Fruit fly (Drosophila melanogaster) whole organism, embryonic: ENCODE data around the gene CG14650.
A peak's percentile ranks its signal among the peaks of the same experiment; 100 is the strongest.

ENCODE experiments used
- CG11247 ChIP-seq: fragments of 200-800 bp; sonication (Bioruptor generic); IDR thresholded peaks from 2 replicates; pipeline ENCODE4 v1.3.6; 2022; ENCODE audit warnings: missing biosample characterization, missing genetic modification characterization
- CG14050 ChIP-seq: fragments of 200-800 bp; sonication (Bioruptor generic); IDR thresholded peaks from 3 replicates; pipeline ENCODE4 v1.3.6; 2022; ENCODE audit warnings: missing biosample characterization, missing genetic modification characterization
- CG1529 ChIP-seq: fragments of 200-800 bp; sonication (Bioruptor generic); optimal IDR thresholded peaks from 3 replicates; lab custom pipeline; 2018; ENCODE audit warnings: missing biosample characterization, missing genetic modification characterization
- CG1647 ChIP-seq: fragments of 200-800 bp; sonication (Bioruptor generic); optimal IDR thresholded peaks from 3 replicates; lab custom pipeline; 2016; ENCODE audit warnings: missing biosample characterization, missing genetic modification characterization
- CG1832 ChIP-seq: fragments of 200-800 bp; sonication (Bioruptor generic); optimal IDR thresholded peaks from 2 replicates; lab custom pipeline; 2017; ENCODE audit warnings: missing biosample characterization, mild to moderate bottlenecking, missing genetic modification characterization, inconsistent platforms
- CG18764 ChIP-seq: fragments of 200-800 bp; sonication (Bioruptor generic); optimal IDR thresholded peaks from 3 replicates; lab custom pipeline; 2016; ENCODE audit warnings: missing biosample characterization, missing genetic modification characterization
- CG30431 ChIP-seq: fragments of 200-800 bp; sonication (Bioruptor generic); optimal IDR thresholded peaks from 2 replicates; lab custom pipeline; 2017; ENCODE audit warnings: missing biosample characterization, missing genetic modification characterization
- CG32767 ChIP-seq: fragments of 200-800 bp; sonication (Bioruptor generic); IDR thresholded peaks from 2 replicates; pipeline ENCODE4 v1.3.6; 2022; ENCODE audit warnings: missing biosample characterization, missing genetic modification characterization
- CG32772 ChIP-seq: fragments of 200-800 bp; sonication (Bioruptor generic); IDR thresholded peaks from 2 replicates; pipeline ENCODE4 v1.3.6; 2022; ENCODE audit warnings: missing biosample characterization, missing genetic modification characterization
- CG4424 ChIP-seq: fragments of 200-800 bp; sonication (Bioruptor generic); optimal IDR thresholded peaks from 3 replicates; lab custom pipeline; 2016; ENCODE audit warnings: missing biosample characterization, missing genetic modification characterization
- CG7271 ChIP-seq: fragments of 200-800 bp; sonication (Bioruptor generic); optimal IDR thresholded peaks from 2 replicates; lab custom pipeline; 2018; ENCODE audit warnings: missing biosample characterization, mild to moderate bottlenecking, missing genetic modification characterization, moderate library complexity
- CG9876 ChIP-seq: fragments of 200-800 bp; sonication (Bioruptor generic); optimal IDR thresholded peaks from 2 replicates; lab custom pipeline; 2016; ENCODE audit warnings: missing biosample characterization, missing genetic modification characterization
- Chrac-16 ChIP-seq: fragments of 200-800 bp; sonication (Bioruptor generic); optimal IDR thresholded peaks from 3 replicates; lab custom pipeline; 2016; ENCODE audit warnings: missing biosample characterization, missing genetic modification characterization
- CoRest ChIP-seq: fragments of 200-800 bp; sonication (Bioruptor generic); optimal IDR thresholded peaks from 3 replicates; lab custom pipeline; 2018; ENCODE audit warnings: missing biosample characterization, mild to moderate bottlenecking, missing genetic modification characterization, moderate library complexity
- D ChIP-seq, 2 experiments: fragments of 200-800 bp in 1 of 2; fragments of >200 bp in 1 of 2; sonication (Bioruptor generic) in 1 of 2; optimal IDR thresholded peaks; 2 replicates in 1 of 2; 3 replicates in 1 of 2; lab custom pipeline; 2017; ENCODE audit warnings: mild to moderate bottlenecking in 1 of 2, missing biosample characterization in 1 of 2, missing genetic modification characterization in 1 of 2, missing genetic modification reagents in 1 of 2
- D19A ChIP-seq: fragments of 200-800 bp; optimal IDR thresholded peaks from 3 replicates; lab custom pipeline; 2019; ENCODE audit warnings: missing biosample characterization, mild to moderate bottlenecking, missing genetic modification characterization, moderate library complexity
- Dbx ChIP-seq: fragments of 200-800 bp; sonication (Bioruptor generic); IDR thresholded peaks from 3 replicates; pipeline ENCODE4 v1.3.6; 2022; ENCODE audit warnings: missing biosample characterization, missing genetic modification characterization
- Dip2 ChIP-seq: fragments of 200-800 bp; sonication (Bioruptor generic); IDR thresholded peaks from 2 replicates; pipeline ENCODE4 v1.3.6; 2022; ENCODE audit warnings: missing biosample characterization, missing genetic modification characterization
- Doc3 ChIP-seq: fragments of 200-800 bp; sonication (Bioruptor generic); IDR thresholded peaks from 3 replicates; pipeline ENCODE4 v1.3.6; 2022; ENCODE audit warnings: missing biosample characterization, missing genetic modification characterization; ENCODE audit not compliant: partially characterized antibody
- Ets65A ChIP-seq: fragments of 200-800 bp; sonication (Bioruptor generic); peaks from one replicate; lab custom pipeline; 2016; ENCODE audit warnings: missing biosample characterization, missing genetic modification characterization
- HLH4C ChIP-seq: fragments of 200-800 bp; sonication (Bioruptor generic); IDR thresholded peaks from 3 replicates; pipeline ENCODE4 v1.3.6; 2022; ENCODE audit warnings: missing biosample characterization, missing genetic modification characterization; ENCODE audit not compliant: partially characterized antibody
- Jarid2 ChIP-seq: fragments of 200-800 bp; sonication (Bioruptor generic); optimal IDR thresholded peaks from 3 replicates; lab custom pipeline; 2017; ENCODE audit warnings: mild to moderate bottlenecking, missing biosample characterization, missing genetic modification reagents, missing genetic modification characterization
- Lhr ChIP-seq: fragments of 200-800 bp; sonication (Bioruptor generic); optimal IDR thresholded peaks from 3 replicates; lab custom pipeline; 2017; ENCODE audit warnings: mild to moderate bottlenecking, missing biosample characterization, missing genetic modification reagents, missing genetic modification characterization
- Max ChIP-seq: fragments of 200-800 bp; sonication (Bioruptor generic); optimal IDR thresholded peaks from 2 replicates; lab custom pipeline; 2016; ENCODE audit warnings: missing biosample characterization, mild to moderate bottlenecking, missing genetic modification characterization
- Med ChIP-seq: fragments of 200-800 bp; sonication (Bioruptor generic); peaks from one replicate; lab custom pipeline; 2016; ENCODE audit warnings: missing biosample characterization, missing genetic modification characterization, mild to moderate bottlenecking, inconsistent platforms, moderate library complexity
- NFAT ChIP-seq: fragments of 200-800 bp; sonication (Bioruptor generic); IDR thresholded peaks from 2 replicates; pipeline ENCODE4 v1.3.6; 2022; ENCODE audit warnings: missing biosample characterization, missing genetic modification characterization
- Oaz ChIP-seq: fragments of 200-800 bp; sonication (Bioruptor generic); IDR thresholded peaks from 2 replicates; pipeline ENCODE4 v1.3.6; 2022; ENCODE audit warnings: missing biosample characterization, missing genetic modification characterization
- amos ChIP-seq: fragments of 200-800 bp; sonication (Bioruptor generic); IDR thresholded peaks from 2 replicates; pipeline ENCODE4 v1.3.6; 2022; ENCODE audit warnings: missing biosample characterization, missing genetic modification characterization; ENCODE audit not compliant: partially characterized antibody
- ato ChIP-seq: fragments of 200-800 bp; sonication (Bioruptor generic); IDR thresholded peaks from 2 replicates; pipeline ENCODE4 v1.3.6; 2022; ENCODE audit warnings: missing biosample characterization, missing genetic modification characterization; ENCODE audit not compliant: partially characterized antibody
- caup ChIP-seq: fragments of 200-800 bp; sonication (Bioruptor generic); optimal IDR thresholded peaks from 3 replicates; lab custom pipeline; 2017; ENCODE audit warnings: missing biosample characterization, mild to moderate bottlenecking, missing genetic modification characterization, moderate library complexity; ENCODE audit not compliant: severe bottlenecking
- danr ChIP-seq: fragments of 200-800 bp; sonication (Bioruptor generic); IDR thresholded peaks from 2 replicates; pipeline ENCODE4 v1.3.6; 2022; ENCODE audit warnings: missing biosample characterization, missing genetic modification characterization
- dati ChIP-seq: fragments of 200-800 bp; sonication (Bioruptor generic); IDR thresholded peaks from 2 replicates; pipeline ENCODE4 v1.3.6; 2022; ENCODE audit warnings: missing biosample characterization, missing genetic modification characterization
- dysf ChIP-seq: fragments of 200-800 bp; sonication (Bioruptor generic); IDR thresholded peaks from 3 replicates; pipeline ENCODE4 v1.3.6; 2022; ENCODE audit warnings: missing biosample characterization, missing genetic modification characterization
- inv ChIP-seq: fragments of 200-800 bp; sonication (Bioruptor generic); IDR thresholded peaks from 2 replicates; pipeline ENCODE4 v1.3.6; 2022; ENCODE audit warnings: missing biosample characterization, missing genetic modification characterization; ENCODE audit not compliant: partially characterized antibody
- kay ChIP-seq: fragments of 200-800 bp; sonication (Bioruptor generic); optimal IDR thresholded peaks from 2 replicates; lab custom pipeline; 2016; ENCODE audit warnings: missing biosample characterization, missing genetic modification characterization
- ken ChIP-seq: fragments of 200-800 bp; sonication (Bioruptor generic); IDR thresholded peaks from 3 replicates; pipeline ENCODE4 v1.3.6; 2022; ENCODE audit warnings: missing biosample characterization, missing genetic modification characterization
- lbe ChIP-seq: fragments of 200-800 bp; sonication (Bioruptor generic); optimal IDR thresholded peaks from 2 replicates; lab custom pipeline; 2016; ENCODE audit warnings: missing biosample characterization, mild to moderate bottlenecking, missing genetic modification characterization
- lov ChIP-seq, 2 experiments: fragments of 200-800 bp in 1 of 2; fragments of >200 bp in 1 of 2; sonication (Bioruptor generic) in 1 of 2; IDR thresholded peaks in 1 of 2; optimal IDR thresholded peaks in 1 of 2; 2 replicates in 1 of 2; 3 replicates in 1 of 2; pipeline versions ENCODE4 v1.3.6 to Lab custom; 2017 to 2022; ENCODE audit warnings: missing biosample characterization in 1 of 2, missing genetic modification characterization in 1 of 2
- pho ChIP-seq: fragments of 200-800 bp; sonication (Bioruptor generic); optimal IDR thresholded peaks from 2 replicates; lab custom pipeline; 2016; ENCODE audit warnings: missing biosample characterization, missing genetic modification characterization
- phol ChIP-seq: fragments of 200-800 bp; sonication (Bioruptor generic); optimal IDR thresholded peaks from 3 replicates; lab custom pipeline; 2018; ENCODE audit warnings: missing biosample characterization, mild to moderate bottlenecking, missing genetic modification characterization, moderate library complexity
- run ChIP-seq: fragments of 200-800 bp; sonication (Bioruptor generic); optimal IDR thresholded peaks from 3 replicates; lab custom pipeline; 2018; ENCODE audit warnings: missing biosample characterization, mild to moderate bottlenecking, missing genetic modification characterization
- sc ChIP-seq, 3 experiments: fragments of >200 bp in 2 of 3; fragments of 200-800 bp in 1 of 3; sonication (Bioruptor generic) in 1 of 3; optimal IDR thresholded peaks; 2 replicates in 2 of 3; 3 replicates in 1 of 3; lab custom pipeline; 2017; ENCODE audit warnings: mild to moderate bottlenecking in 1 of 3, missing biosample characterization in 1 of 3, missing genetic modification characterization in 1 of 3, missing genetic modification reagents in 1 of 3
- sob ChIP-seq: fragments of 200-800 bp; sonication (Bioruptor generic); IDR thresholded peaks from 2 replicates; pipeline ENCODE4 v1.3.6; 2022; ENCODE audit warnings: missing biosample characterization, missing genetic modification characterization
- ssp ChIP-seq: fragments of 200-800 bp; sonication (Bioruptor generic); IDR thresholded peaks from 2 replicates; pipeline ENCODE4 v1.3.6; 2022; ENCODE audit warnings: missing biosample characterization, missing genetic modification characterization
- tgo ChIP-seq: fragments of 200-800 bp; sonication (Bioruptor generic); IDR thresholded peaks from 3 replicates; pipeline ENCODE4 v1.3.6; 2022; ENCODE audit warnings: missing biosample characterization, missing genetic modification characterization
- tna ChIP-seq: fragments of 200-800 bp; sonication (Bioruptor generic); IDR thresholded peaks from 2 replicates; pipeline ENCODE4 v1.3.6; 2022; ENCODE audit warnings: missing biosample characterization, missing genetic modification characterization; ENCODE audit not compliant: partially characterized antibody
- trem ChIP-seq: fragments of 200-800 bp; optimal IDR thresholded peaks from 3 replicates; lab custom pipeline; 2019; ENCODE audit warnings: missing biosample characterization, mild to moderate bottlenecking, missing genetic modification characterization, moderate library complexity

CG14650 gene

DNA sequence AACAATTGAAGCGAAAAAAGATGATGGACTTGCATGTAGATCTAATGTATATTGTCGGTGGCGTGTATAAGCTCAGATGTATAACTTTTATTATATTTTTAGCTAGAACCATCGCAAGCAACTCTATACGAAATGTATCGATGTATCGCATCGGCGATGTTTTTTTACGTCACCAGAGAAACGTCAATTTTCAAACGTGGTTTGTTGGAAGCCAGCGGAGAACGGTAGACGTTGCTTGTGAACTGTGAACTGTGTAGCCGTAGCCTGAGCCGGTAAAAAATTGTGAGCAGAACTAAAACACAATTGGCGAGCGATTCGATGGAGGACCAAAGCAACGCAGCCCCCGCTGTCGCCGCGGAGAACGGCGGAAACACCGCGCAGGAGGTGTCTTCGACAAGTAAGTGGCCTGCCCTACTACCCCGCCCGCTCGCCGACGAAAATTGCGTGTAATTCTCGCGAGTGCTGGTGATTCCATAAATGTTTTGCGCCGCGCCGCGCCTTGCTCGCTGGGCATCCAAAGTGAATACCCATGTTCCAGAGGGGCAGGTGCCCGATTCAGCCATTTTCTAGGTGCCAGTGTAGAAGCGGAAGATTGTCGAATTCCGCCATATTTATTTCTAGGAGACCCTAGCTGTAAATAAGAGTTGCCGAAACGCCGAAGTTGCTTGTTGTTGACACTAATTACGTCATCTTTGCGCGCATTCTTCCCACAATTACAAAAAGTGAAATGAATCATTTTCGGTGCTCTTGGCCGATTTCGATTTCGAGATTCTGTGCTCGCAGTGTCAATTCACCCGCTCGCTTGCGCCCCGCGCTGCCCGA lies 34.1 kb upstream of the CG14650 start, which contains the start of gene lost (continued):
- TF ChIP-seq CG11247 (no peak), CG1832 (GFP tag; lab: Kevin White, UChicago) (no peak), ken (peak; percentile 47; the same call in 1 of the 3 replicates), sc (optimal IDR thresholded peaks at IDR 0.05; lab: Kevin White, UChicago) (no peak), sc (GFP tag; optimal IDR thresholded peaks at IDR 0.05; lab: Kevin White, UChicago) (no peak), CG1647 (GFP tag; lab: Kevin White, UChicago) (no peak), CG14050 (no peak), caup (GFP tag; lab: Kevin White, UChicago) (peak; percentile 44), Med (GFP tag; lab: Kevin White, UChicago) (peak; percentile 87), tgo (GFP tag; lab: Robert Waterston, UW) (no peak), Oaz (GFP tag; lab: Robert Waterston, UW) (no peak), tna (peak; percentile 96), Lhr (GFP tag; lab: Kevin White, UChicago) (peak; percentile 70), kay (GFP tag; lab: Kevin White, UChicago) (no peak), trem (tag; lab: Kevin White, UChicago) (peak; percentile 66), CG9876 (GFP tag; lab: Kevin White, UChicago) (no peak), CG4424 (GFP tag; lab: Kevin White, UChicago) (no peak), Chrac-16 (no peak), Ets65A (GFP tag; lab: Kevin White, UChicago) (peak; percentile 71), inv (GFP tag; lab: Robert Waterston, UW) (peak; percentile 99), HLH4C (GFP tag; lab: Robert Waterston, UW) (peak; percentile 96), CG32767 (no peak), lbe (GFP tag; lab: Kevin White, UChicago) (peak; percentile 61), Dbx (GFP tag; lab: Robert Waterston, UW) (peak; percentile 49; the same call in 2 of the 3 replicates), Dip2 (GFP tag; lab: Robert Waterston, UW) (no peak), CG7271 (peak; percentile 28), Max (GFP tag; lab: Kevin White, UChicago) (peak; percentile 47), dati (no peak), pho (GFP tag; lab: Kevin White, UChicago) (peak; percentile 45), amos (GFP tag; lab: Robert Waterston, UW) (peak; percentile 99), sob (GFP tag; lab: Robert Waterston, UW) (peak; percentile 61), CG30431 (GFP tag; lab: Kevin White, UChicago) (no peak), CG32772 (GFP tag; lab: Robert Waterston, UW) (0 out of 2 replicates have a peak, but pooled peaks have one; percentile 18), NFAT (GFP tag; lab: Robert Waterston, UW) (peak; percentile 75), ssp (GFP tag; lab: Robert Waterston, UW) (peak; percentile 89), phol (peak; percentile 86), run (tag; lab: Kevin White, UChicago) (no peak), Jarid2 (GFP tag; lab: Kevin White, UChicago) (no peak), dysf (peak; percentile 26; the same call in 1 of the 3 replicates), ato (GFP tag; lab: Robert Waterston, UW) (peak; percentile 96), Doc3 (GFP tag; lab: Robert Waterston, UW) (peak; percentile 95), D19A (tag; lab: Kevin White, UChicago) (peak; percentile 3), CoRest (peak; percentile 55), lov (optimal IDR thresholded peaks at IDR 0.05; lab: Kevin White, UChicago) (no peak), lov (GFP tag; IDR thresholded peaks at IDR 0.05; lab: Robert Waterston, UW) (no peak), CG18764 (GFP tag; lab: Kevin White, UChicago) (no peak), D (optimal IDR thresholded peaks at IDR 0.05; lab: Kevin White, UChicago) (no peak), D (GFP tag; optimal IDR thresholded peaks at IDR 0.05; lab: Kevin White, UChicago) (no peak), danr (GFP tag; lab: Robert Waterston, UW) (no peak), CG1529 (GFP tag; lab: Kevin White, UChicago) (no peak)
